Fruit fly (Drosophila melanogaster) whole organism, adult: Measurements from ENCODE around the gene Cdc5.

Experiments
- CG11617 ChIP-seq: fragments of 200-800 bp; sonication (Bioruptor generic); optimal IDR thresholded peaks from 2 replicates; lab custom pipeline; 2017; ENCODE audit warnings: mild to moderate bottlenecking, missing biosample characterization, missing genetic modification reagents, missing genetic modification characterization
- CG12768 ChIP-seq: fragments of 200-800 bp; sonication (Bioruptor generic); optimal IDR thresholded peaks from 2 replicates; lab custom pipeline; 2017; ENCODE audit warnings: missing biosample characterization, missing genetic modification characterization, mild to moderate bottlenecking, moderate library complexity, missing genetic modification reagents
- CG14711 ChIP-seq: fragments of 200-800 bp; sonication (Bioruptor generic); optimal IDR thresholded peaks from 2 replicates; lab custom pipeline; 2018; ENCODE audit warnings: missing biosample characterization, mild to moderate bottlenecking, missing genetic modification characterization, moderate library complexity
- CG1620 ChIP-seq: fragments of 200-800 bp; sonication (Bioruptor generic); optimal IDR thresholded peaks from 2 replicates; lab custom pipeline; 2016; ENCODE audit warnings: missing biosample characterization, missing genetic modification characterization
- CG7045 ChIP-seq: fragments of 200-800 bp; sonication (Bioruptor generic); optimal IDR thresholded peaks from 2 replicates; lab custom pipeline; 2017; ENCODE audit warnings: missing biosample characterization, mild to moderate bottlenecking, missing genetic modification characterization
- CG7101 ChIP-seq: fragments of 200-800 bp; sonication (Bioruptor generic); optimal IDR thresholded peaks from 2 replicates; lab custom pipeline; 2018; ENCODE audit warnings: missing biosample characterization, mild to moderate bottlenecking, missing genetic modification characterization, moderate library complexity
- Clk ChIP-seq: fragments of 200-800 bp; sonication (Bioruptor generic); optimal IDR thresholded peaks from 2 replicates; lab custom pipeline; 2017; ENCODE audit warnings: missing biosample characterization, missing genetic modification characterization
- Crg-1 ChIP-seq: fragments of 200-800 bp; sonication (Bioruptor generic); optimal IDR thresholded peaks from 2 replicates; lab custom pipeline; 2016; ENCODE audit warnings: missing biosample characterization, missing genetic modification characterization
- Mnt ChIP-seq: fragments of 200-800 bp; sonication (Bioruptor generic); optimal IDR thresholded peaks from 2 replicates; lab custom pipeline; 2016; ENCODE audit warnings: missing biosample characterization, mild to moderate bottlenecking, missing genetic modification characterization
- bab1 ChIP-seq: fragments of 200-800 bp; sonication (Bioruptor generic); optimal IDR thresholded peaks from 3 replicates; lab custom pipeline; 2019; ENCODE audit warnings: missing biosample characterization, mild to moderate bottlenecking, missing genetic modification characterization, moderate library complexity
- cnc ChIP-seq, 2 experiments: fragments of >200 bp; optimal IDR thresholded peaks; 2 replicates each; lab custom pipeline; 2017
- kay ChIP-seq: fragments of 200-800 bp; sonication (Bioruptor generic); peaks from one replicate; lab custom pipeline; 2016; ENCODE audit warnings: missing biosample characterization, missing genetic modification characterization, borderline replicate concordance
- ovo ChIP-seq: fragments of 200-800 bp; sonication (Bioruptor generic); optimal IDR thresholded peaks from 2 replicates; lab custom pipeline; 2016; ENCODE audit warnings: missing biosample characterization, missing genetic modification characterization
- pad ChIP-seq: fragments of 200-800 bp; sonication (Bioruptor generic); optimal IDR thresholded peaks from 3 replicates; lab custom pipeline; 2017; ENCODE audit warnings: missing biosample characterization, missing genetic modification characterization, mild to moderate bottlenecking, moderate library complexity, missing genetic modification reagents

dm6 chr3L:315140-315539, 46.0 kb downstream of the Cdc5 start:
- TF ChIP-seq Clk (GFP tag; lab: Kevin White, UChicago) (no peak), cnc (optimal IDR thresholded peaks at IDR 0.05; lab: Kevin White, UChicago) (no peak), ovo (no peak), CG11617 (GFP tag; lab: Kevin White, UChicago) (no peak), Crg-1 (GFP tag; lab: Kevin White, UChicago) (no peak), CG1620 (GFP tag; lab: Kevin White, UChicago) (no peak), CG7101 (no peak), pad (GFP tag; lab: Kevin White, UChicago) (no peak), kay (GFP tag; lab: Kevin White, UChicago) (no peak), CG12768 (GFP tag; lab: Kevin White, UChicago) (no peak), CG7045 (no peak), Mnt (GFP tag; lab: Kevin White, UChicago) (no peak), bab1 (GFP tag; lab: Kevin White, UChicago) (no peak), CG14711 (tag; lab: Kevin White, UChicago) (no peak)
